Worm (Caenorhabditis elegans): ENCODE data around the gene E_BE45912.2.

DNA sequence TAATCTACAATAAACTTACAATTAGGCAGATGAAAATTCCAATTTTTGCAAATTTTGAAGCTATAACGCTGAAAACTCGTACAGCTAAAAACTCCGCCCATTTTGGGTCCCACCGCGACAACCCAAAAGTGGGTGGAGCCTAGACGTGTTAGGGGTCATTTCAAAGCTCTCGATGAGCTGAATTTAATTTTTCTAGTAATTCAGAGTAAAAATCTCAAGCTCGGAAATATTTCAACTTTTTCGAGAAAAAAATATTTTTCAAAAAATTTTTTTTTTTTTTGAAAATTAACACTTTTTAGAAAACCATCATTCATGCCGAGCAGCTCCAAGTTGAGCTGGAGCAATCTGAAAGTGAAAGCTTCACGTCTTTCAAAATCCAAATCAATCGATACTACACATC lies 29.6 kb downstream of the E_BE45912.2 start, which contains the start of gene R06B10.7:
- no peak for TF ChIP-seq mdl-1 (tag; optimal IDR thresholded peaks at IDR 0.05)
- no peak for TF ChIP-seq aly-2 (tag; optimal IDR thresholded peaks at IDR 0.05)
- TF ChIP-seq elt-3 (tag; optimal IDR thresholded peaks at IDR 0.05) = no peak
- no peak for TF ChIP-seq lsy-2 (tag; optimal IDR thresholded peaks at IDR 0.05)
- TF ChIP-seq ztf-1 (GFP tag; conservative IDR thresholded peaks at IDR 0.05) = no peak
- TF ChIP-seq dmd-4 (tag; optimal IDR thresholded peaks at IDR 0.05) = no peak
- no peak for TF ChIP-seq nhr-12 (tag; optimal IDR thresholded peaks at IDR 0.05)
- TF ChIP-seq nhr-237 (tag; optimal IDR thresholded peaks at IDR 0.05) = no peak
- no peak for TF ChIP-seq snpc-4 (tag; optimal IDR thresholded peaks at IDR 0.05)
- no peak for TF ChIP-seq R02D3.7 (tag; optimal IDR thresholded peaks at IDR 0.05)
- no peak for TF ChIP-seq egl-27 (tag; optimal IDR thresholded peaks at IDR 0.05)

All from whole organism, L2 larva.